Worm (Caenorhabditis elegans) whole organism, L2 larva: ENCODE measurements around the gene F37A8.2.

Experiments
- F13H6.1 ChIP-seq: sonication (generic microtip); optimal IDR thresholded peaks from 2 replicates; lab custom pipeline; 2016; ENCODE audit warnings: missing genetic modification characterization, missing compliant biosample characterization
- R02D3.7 ChIP-seq: fragments of 150-350 bp; optimal IDR thresholded peaks from 2 replicates; lab custom pipeline; 2014; ENCODE audit warnings: missing biosample characterization, missing genetic modification characterization
- aly-2 ChIP-seq: fragments of 150-350 bp; optimal IDR thresholded peaks from 2 replicates; lab custom pipeline; 2014; ENCODE audit warnings: missing biosample characterization, missing genetic modification characterization
- ama-1 ChIP-seq: fragments of 150-350 bp; optimal IDR thresholded peaks from 2 replicates; lab custom pipeline; 2018; ENCODE audit warnings: inconsistent platforms
- egl-27 ChIP-seq: sonication (generic microtip); optimal IDR thresholded peaks from 3 replicates; lab custom pipeline; 2017; ENCODE audit warnings: missing biosample characterization, missing genetic modification reagents, missing genetic modification characterization
- elt-1 ChIP-seq: fragments of 150-350 bp; optimal IDR thresholded peaks from 2 replicates; lab custom pipeline; 2014; ENCODE audit warnings: missing biosample characterization, missing genetic modification characterization
- nhr-237 ChIP-seq: fragments of 150-350 bp; optimal IDR thresholded peaks from 2 replicates; lab custom pipeline; 2014; ENCODE audit warnings: missing biosample characterization, missing genetic modification characterization
- nhr-77 ChIP-seq: fragments of 150-350 bp; optimal IDR thresholded peaks from 2 replicates; lab custom pipeline; 2014; ENCODE audit warnings: missing biosample characterization, missing genetic modification characterization
- unc-62 ChIP-seq: fragments of 150-350 bp; optimal IDR thresholded peaks from 2 replicates; lab custom pipeline; 2014; ENCODE audit warnings: missing biosample characterization, missing genetic modification reagents, missing genetic modification characterization
- ztf-11 ChIP-seq: sonication (generic microtip); optimal IDR thresholded peaks from 2 replicates; lab custom pipeline; 2017; ENCODE audit warnings: missing biosample characterization, missing genetic modification characterization

- no peak for TF ChIP-seq F13H6.1 (tag; lab: Kevin White, UChicago)
- TF ChIP-seq unc-62 (GFP tag; lab: Kevin White, UChicago) = no peak
- no peak for TF ChIP-seq aly-2 (tag; lab: Kevin White, UChicago)
- TF ChIP-seq ztf-11 (tag; lab: Kevin White, UChicago) = no peak
- TF ChIP-seq nhr-237 (tag; lab: Kevin White, UChicago) = no peak
- TF ChIP-seq nhr-77 (tag; lab: Kevin White, UChicago) = no peak
- TF ChIP-seq ama-1 (lab: Kevin White, UChicago) = no peak
- no peak for TF ChIP-seq R02D3.7
- TF ChIP-seq egl-27 (tag; lab: Kevin White, UChicago) = no peak
- no peak for TF ChIP-seq elt-1
Measured at ce11 chrIII:3921646-3922328, 9.5 kb downstream of the F37A8.2 start, which contains the start of the genes metl-6 and nit-1.
